Worm (Caenorhabditis elegans): ENCODE data around the gene C26B9.3.

C26B9.3 gene

ce11 chrX:5319214-5319838 is 18.8 kb upstream of the C26B9.3 start:
- no peak; the same call in 1 of the 2 replicates for TF ChIP-seq sea-1 (GFP tag; conservative IDR thresholded peaks at IDR 0.05)
- peak; percentile 79 for TF ChIP-seq F13C5.2 (tag; optimal IDR thresholded peaks at IDR 0.05)
- peak; percentile 78 for TF ChIP-seq ceh-13 (GFP tag; optimal IDR thresholded peaks at IDR 0.05)
- TF ChIP-seq hmg-4 (GFP tag; optimal IDR thresholded peaks at IDR 0.05), result no peak
- TF ChIP-seq ama-1 (optimal IDR thresholded peaks at IDR 0.05), result no peak
- peak; percentile 68 for TF ChIP-seq B0310.2 (tag; optimal IDR thresholded peaks at IDR 0.05)
- TF ChIP-seq ceh-36 (tag; optimal IDR thresholded peaks at IDR 0.05), result peak; percentile 80
- no peak; the same call in none of the 2 replicates for TF ChIP-seq scrt-1 (GFP tag; IDR thresholded peaks at IDR 0.05)
- peak; percentile 41 for TF ChIP-seq hmbx-1 (tag; optimal IDR thresholded peaks at IDR 0.05)
- peak; percentile 83 for TF ChIP-seq tbx-11 (GFP tag; IDR thresholded peaks at IDR 0.05)
- peak; percentile 85 for TF ChIP-seq tbx-37 (GFP tag; conservative IDR thresholded peaks at IDR 0.05)
- TF ChIP-seq pes-1 (GFP tag; IDR thresholded peaks at IDR 0.05), result peak; percentile 88
- TF ChIP-seq flt-1 (GFP tag; IDR thresholded peaks at IDR 0.05), result peak; percentile 88
- peak; percentile 72 for TF ChIP-seq aly-1 (tag; optimal IDR thresholded peaks at IDR 0.05)
- TF ChIP-seq tra-4 (tag; optimal IDR thresholded peaks at IDR 0.05), result peak; percentile 64
- TF ChIP-seq hnd-1 (tag; optimal IDR thresholded peaks at IDR 0.05), result peak; percentile 65
- TF ChIP-seq ets-7 (tag; optimal IDR thresholded peaks at IDR 0.05), result peak; percentile 23

DNA sequence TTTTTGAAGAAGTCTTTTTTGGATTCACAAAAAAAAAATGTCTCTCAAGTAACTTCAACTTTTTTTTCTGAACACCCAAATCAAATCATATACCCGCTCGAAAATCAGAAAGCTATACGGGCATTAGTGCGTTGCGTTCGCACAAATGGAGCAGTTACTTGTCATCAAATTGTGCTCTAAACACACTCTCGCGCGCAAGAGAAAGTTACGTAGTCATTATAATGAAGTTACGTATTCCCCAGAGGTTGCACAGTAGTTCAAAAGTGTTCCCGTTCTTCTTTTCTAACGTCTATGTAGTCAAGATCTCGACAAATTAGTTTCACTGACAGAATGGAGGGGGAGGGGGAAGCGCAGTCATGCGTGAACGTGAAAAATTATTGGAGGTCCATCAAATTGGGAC is 16.5 kb upstream of the C26B9.3 start:
- TF ChIP-seq tra-4 (tag; optimal IDR thresholded peaks at IDR 0.05) (no peak), ceh-36 (tag; optimal IDR thresholded peaks at IDR 0.05) (no peak), ceh-13 (GFP tag; optimal IDR thresholded peaks at IDR 0.05) (no peak), ama-1 (optimal IDR thresholded peaks at IDR 0.05) (no peak), tbx-11 (GFP tag; IDR thresholded peaks at IDR 0.05) (no peak), pes-1 (GFP tag; IDR thresholded peaks at IDR 0.05) (no peak), flt-1 (GFP tag; IDR thresholded peaks at IDR 0.05) (no peak), ets-7 (tag; optimal IDR thresholded peaks at IDR 0.05) (no peak), sea-1 (GFP tag; conservative IDR thresholded peaks at IDR 0.05) (no peak), hmg-4 (GFP tag; optimal IDR thresholded peaks at IDR 0.05) (no peak)

DNA sequence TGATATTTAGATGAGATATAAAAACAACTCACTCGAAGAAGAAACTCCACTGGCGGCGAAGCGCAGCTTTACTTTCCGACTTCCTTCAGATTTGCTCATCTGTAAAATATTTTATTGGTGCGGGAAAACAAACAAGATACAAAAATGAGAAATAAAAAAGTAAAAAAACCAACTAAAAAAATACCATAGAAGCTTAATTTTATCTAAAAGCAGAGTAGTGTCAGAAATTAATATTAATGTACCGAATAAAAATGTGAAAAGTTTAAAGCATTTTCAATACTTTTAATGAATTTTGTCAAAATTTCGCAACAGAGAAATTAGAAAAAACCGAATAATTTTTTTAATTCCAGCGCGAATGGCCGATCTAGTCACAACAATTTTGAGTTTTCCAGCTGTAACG is 14.8 kb upstream of the C26B9.3 start, which contains the start of gene sto-2:
Gene sto-2 (minus strand): TSS at position 101 of the 400 bp plus-strand sequence.
- TF ChIP-seq tbx-11 (GFP tag; IDR thresholded peaks at IDR 0.05) (no peak), ets-7 (tag; optimal IDR thresholded peaks at IDR 0.05) (no peak), ama-1 (optimal IDR thresholded peaks at IDR 0.05) (no peak), hnd-1 (tag; optimal IDR thresholded peaks at IDR 0.05) (no peak), tra-4 (tag; optimal IDR thresholded peaks at IDR 0.05) (no peak), pes-1 (GFP tag; IDR thresholded peaks at IDR 0.05) (no peak), tbx-37 (GFP tag; conservative IDR thresholded peaks at IDR 0.05) (no peak), aly-1 (tag; optimal IDR thresholded peaks at IDR 0.05) (no peak), hmg-4 (GFP tag; optimal IDR thresholded peaks at IDR 0.05) (no peak), scrt-1 (GFP tag; IDR thresholded peaks at IDR 0.05) (no peak), B0310.2 (tag; optimal IDR thresholded peaks at IDR 0.05) (no peak), ceh-13 (GFP tag; optimal IDR thresholded peaks at IDR 0.05) (no peak), hmbx-1 (tag; optimal IDR thresholded peaks at IDR 0.05) (no peak), sea-1 (GFP tag; conservative IDR thresholded peaks at IDR 0.05) (no peak), F13C5.2 (tag; optimal IDR thresholded peaks at IDR 0.05) (no peak), ceh-36 (tag; optimal IDR thresholded peaks at IDR 0.05) (no peak), flt-1 (GFP tag; IDR thresholded peaks at IDR 0.05) (no peak)

DNA sequence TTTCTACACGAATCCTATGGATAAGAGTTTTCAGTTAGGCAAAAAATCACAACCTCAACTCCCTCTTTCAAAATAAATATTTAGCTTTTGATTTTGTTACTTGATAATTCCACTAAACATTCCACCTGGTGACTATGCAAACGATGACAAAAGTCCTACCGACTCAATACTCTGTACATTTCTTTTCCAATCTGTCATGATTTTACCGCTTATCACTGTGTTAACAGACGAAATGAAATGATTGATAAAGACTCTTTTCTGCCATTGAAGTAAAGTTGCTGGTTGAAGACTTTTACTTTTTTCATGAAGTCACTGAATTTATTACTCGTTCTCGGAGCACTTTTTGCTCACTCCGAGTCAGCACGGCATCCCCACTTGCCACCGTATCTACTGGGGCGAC is 8.9 kb upstream of the C26B9.3 start, which contains the start of gene C26B9.5:
Gene C26B9.5 (plus strand): TSS at position 244 of the 400 bp plus-strand sequence.
- TF ChIP-seq tra-4 (tag; optimal IDR thresholded peaks at IDR 0.05), result no peak
- no peak for TF ChIP-seq flt-1 (GFP tag; IDR thresholded peaks at IDR 0.05)
- no peak for TF ChIP-seq hnd-1 (tag; optimal IDR thresholded peaks at IDR 0.05)

- TF ChIP-seq sea-1 (GFP tag; conservative IDR thresholded peaks at IDR 0.05) (no peak), flt-1 (GFP tag; IDR thresholded peaks at IDR 0.05) (no peak), ets-7 (tag; optimal IDR thresholded peaks at IDR 0.05) (no peak), tbx-11 (GFP tag; IDR thresholded peaks at IDR 0.05) (no peak), ama-1 (optimal IDR thresholded peaks at IDR 0.05) (no peak), B0310.2 (tag; optimal IDR thresholded peaks at IDR 0.05) (no peak), tra-4 (tag; optimal IDR thresholded peaks at IDR 0.05) (no peak), ceh-13 (GFP tag; optimal IDR thresholded peaks at IDR 0.05) (no peak)
Measured at ce11 chrX:5330765-5331164, 7.3 kb upstream of the C26B9.3 start.

- TF ChIP-seq flt-1 (GFP tag; IDR thresholded peaks at IDR 0.05), result no peak
- TF ChIP-seq ceh-36 (tag; optimal IDR thresholded peaks at IDR 0.05), result no peak
- TF ChIP-seq B0310.2 (tag; optimal IDR thresholded peaks at IDR 0.05), result no peak
- TF ChIP-seq ceh-13 (GFP tag; optimal IDR thresholded peaks at IDR 0.05), result no peak
- TF ChIP-seq ets-7 (tag; optimal IDR thresholded peaks at IDR 0.05), result no peak
- no peak for TF ChIP-seq hnd-1 (tag; optimal IDR thresholded peaks at IDR 0.05)
- TF ChIP-seq tra-4 (tag; optimal IDR thresholded peaks at IDR 0.05), result no peak
- no peak for TF ChIP-seq ama-1 (optimal IDR thresholded peaks at IDR 0.05)
- no peak for TF ChIP-seq tbx-11 (GFP tag; IDR thresholded peaks at IDR 0.05)
- no peak for TF ChIP-seq F13C5.2 (tag; optimal IDR thresholded peaks at IDR 0.05)
- no peak for TF ChIP-seq scrt-1 (GFP tag; IDR thresholded peaks at IDR 0.05)
- no peak for TF ChIP-seq hmbx-1 (tag; optimal IDR thresholded peaks at IDR 0.05)
- TF ChIP-seq tbx-37 (GFP tag; conservative IDR thresholded peaks at IDR 0.05), result no peak
- TF ChIP-seq hmg-4 (GFP tag; optimal IDR thresholded peaks at IDR 0.05), result no peak
- no peak for TF ChIP-seq pes-1 (GFP tag; IDR thresholded peaks at IDR 0.05)
Measured at ce11 chrX:5335368-5335767, 2.7 kb upstream of the C26B9.3 start, which contains the start of gene C26B9.6. Gene C26B9.6, minus strand, starts transcription at chrX:5335468.

- TF ChIP-seq F13C5.2 (tag; optimal IDR thresholded peaks at IDR 0.05) (peak; percentile 49), ets-7 (tag; optimal IDR thresholded peaks at IDR 0.05) (no peak), tra-4 (tag; optimal IDR thresholded peaks at IDR 0.05) (no peak), hmg-4 (GFP tag; optimal IDR thresholded peaks at IDR 0.05) (peak; percentile 76), sea-1 (GFP tag; conservative IDR thresholded peaks at IDR 0.05) (no peak), B0310.2 (tag; optimal IDR thresholded peaks at IDR 0.05) (no peak)
Measured at ce11 chrX:5336498-5336897, 1.6 kb upstream of the C26B9.3 start.
